Fruit fly (Drosophila melanogaster): ENCODE data around the gene CG7794.
A peak's percentile ranks its signal among the peaks of the same experiment; 100 is the strongest.

CG7794 gene

DNA sequence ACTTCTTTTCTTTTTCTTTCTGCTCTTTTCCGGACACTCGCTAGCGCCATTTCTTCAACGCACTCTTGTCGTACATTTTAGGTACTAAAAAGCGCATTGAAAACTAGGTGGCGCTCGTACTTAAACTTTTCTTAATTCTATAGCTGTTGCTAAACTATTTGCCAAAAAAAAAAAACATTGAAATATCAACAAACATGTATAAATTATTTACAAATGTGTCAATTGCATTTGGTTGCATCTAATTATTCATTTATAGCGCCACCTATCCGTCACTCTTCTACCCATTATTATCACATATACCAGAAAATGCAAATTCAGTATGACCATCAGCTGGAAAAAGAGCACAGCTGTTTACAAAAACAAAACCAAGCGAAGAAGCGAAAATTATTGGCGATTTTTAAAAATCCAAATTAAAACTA, 2.2 kb upstream of the CG7794 start, which contains the start of gene CG7785:
CG7785 (plus strand) TSS at position 340 of the 419 bp plus-strand sequence.
- TF ChIP-seq CG17806 (tag; optimal IDR thresholded peaks at IDR 0.05) (no peak), CG8159 (tag; optimal IDR thresholded peaks at IDR 0.05) (peak; percentile 20), CG13204 (GFP tag; optimal IDR thresholded peaks at IDR 0.05) (no peak), D1 (tag; optimal IDR thresholded peaks at IDR 0.05) (peak; percentile 41), CG12605 (GFP tag; IDR thresholded peaks at IDR 0.05) (no peak), CG15710 (tag; optimal IDR thresholded peaks at IDR 0.05) (peak; percentile 36), CG34367 (tag; optimal IDR thresholded peaks at IDR 0.05) (peak; percentile 40), CG10348 (GFP tag; IDR thresholded peaks at IDR 0.05) (no peak), Ets98B (GFP tag; IDR thresholded peaks at IDR 0.05) (no peak), CG4496 (GFP tag; IDR thresholded peaks at IDR 0.05) (no peak), CG14655 (GFP tag; optimal IDR thresholded peaks at IDR 0.05) (no peak), Pif1B (GFP tag; optimal IDR thresholded peaks at IDR 0.05) (no peak), CG8301 (tag; optimal IDR thresholded peaks at IDR 0.05) (no peak), CG32121 (GFP tag; IDR thresholded peaks at IDR 0.05) (no peak), EcR (GFP tag; optimal IDR thresholded peaks at IDR 0.05) (no peak), rn (GFP tag; IDR thresholded peaks at IDR 0.05) (no peak), Snoo (tag; optimal IDR thresholded peaks at IDR 0.05) (peak; percentile 48), CG9948 (tag; optimal IDR thresholded peaks at IDR 0.05) (no peak), gl (tag; optimal IDR thresholded peaks at IDR 0.05) (no peak), fd96Ca (GFP tag; IDR thresholded peaks at IDR 0.05) (no peak), Pif1A (GFP tag; optimal IDR thresholded peaks at IDR 0.05) (peak; percentile 18)

DNA sequence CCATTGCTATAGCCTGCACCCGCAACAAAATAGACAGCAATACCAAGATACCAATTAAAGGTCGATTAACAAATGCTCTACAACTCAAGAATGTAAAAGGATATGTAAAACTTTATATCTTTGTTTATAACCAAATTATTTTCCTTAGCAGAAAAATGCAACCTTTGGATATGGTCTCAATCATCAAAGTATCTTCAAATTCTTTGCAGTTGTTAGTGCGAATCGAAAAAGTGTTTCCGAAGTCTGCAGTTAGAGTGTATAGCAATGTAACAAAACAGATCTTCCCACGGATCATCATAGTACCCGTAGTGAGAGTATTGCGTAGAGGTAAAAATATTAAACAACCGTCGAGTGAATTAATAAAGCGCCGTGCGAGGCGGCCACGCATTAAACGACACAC, 3.0 kb downstream of the CG7794 start:
- TF ChIP-seq CG17806 (tag; optimal IDR thresholded peaks at IDR 0.05): peak; percentile 19
- peak; percentile 37 for TF ChIP-seq CG8159 (tag; optimal IDR thresholded peaks at IDR 0.05)
- no peak for TF ChIP-seq CG12605 (GFP tag; IDR thresholded peaks at IDR 0.05)
- TF ChIP-seq CG9948 (tag; optimal IDR thresholded peaks at IDR 0.05): peak; percentile 24
- peak; percentile 21 for TF ChIP-seq CG14655 (GFP tag; optimal IDR thresholded peaks at IDR 0.05)
- TF ChIP-seq CG13204 (GFP tag; optimal IDR thresholded peaks at IDR 0.05): no peak
- 0 out of 3 replicates have a peak, but pooled peaks have one; percentile 14 for TF ChIP-seq fd96Ca (GFP tag; IDR thresholded peaks at IDR 0.05)

dm6 chr3R:18027307-18027706, 3.8 kb downstream of the CG7794 start:
- TF ChIP-seq EcR (GFP tag; optimal IDR thresholded peaks at IDR 0.05) (no peak), fd96Ca (GFP tag; IDR thresholded peaks at IDR 0.05) (no peak), Pif1A (GFP tag; optimal IDR thresholded peaks at IDR 0.05) (no peak), D1 (tag; optimal IDR thresholded peaks at IDR 0.05) (peak; percentile 24), CG9948 (tag; optimal IDR thresholded peaks at IDR 0.05) (peak; percentile 59), rn (GFP tag; IDR thresholded peaks at IDR 0.05) (no peak), CG10348 (GFP tag; IDR thresholded peaks at IDR 0.05) (no peak), Ets98B (GFP tag; IDR thresholded peaks at IDR 0.05) (no peak), CG17806 (tag; optimal IDR thresholded peaks at IDR 0.05) (peak; percentile 49), CG4496 (GFP tag; IDR thresholded peaks at IDR 0.05) (no peak), CG13204 (GFP tag; optimal IDR thresholded peaks at IDR 0.05) (no peak), CG8159 (tag; optimal IDR thresholded peaks at IDR 0.05) (peak; percentile 56), CG34367 (tag; optimal IDR thresholded peaks at IDR 0.05) (peak; percentile 17), Snoo (tag; optimal IDR thresholded peaks at IDR 0.05) (no peak), CG15710 (tag; optimal IDR thresholded peaks at IDR 0.05) (peak; percentile 36), CG8301 (tag; optimal IDR thresholded peaks at IDR 0.05) (peak; percentile 4), CG14655 (GFP tag; optimal IDR thresholded peaks at IDR 0.05) (peak; percentile 59), gl (tag; optimal IDR thresholded peaks at IDR 0.05) (no peak), CG32121 (GFP tag; IDR thresholded peaks at IDR 0.05) (no peak), CG12605 (GFP tag; IDR thresholded peaks at IDR 0.05) (no peak), Pif1B (GFP tag; optimal IDR thresholded peaks at IDR 0.05) (no peak)

dm6 chr3R:18027789-18028188, 4.3 kb downstream of the CG7794 start:
- TF ChIP-seq CG8301 (tag; optimal IDR thresholded peaks at IDR 0.05) (no peak), Ets98B (GFP tag; IDR thresholded peaks at IDR 0.05) (no peak), Pif1A (GFP tag; optimal IDR thresholded peaks at IDR 0.05) (no peak), Pif1B (GFP tag; optimal IDR thresholded peaks at IDR 0.05) (no peak), CG9948 (tag; optimal IDR thresholded peaks at IDR 0.05) (no peak), gl (tag; optimal IDR thresholded peaks at IDR 0.05) (no peak), CG10348 (GFP tag; IDR thresholded peaks at IDR 0.05) (no peak), CG8159 (tag; optimal IDR thresholded peaks at IDR 0.05) (no peak)

- TF ChIP-seq CG4496 (GFP tag; IDR thresholded peaks at IDR 0.05) (0 out of 3 replicates have a peak, but pooled peaks have one; percentile 29), CG13204 (GFP tag; optimal IDR thresholded peaks at IDR 0.05) (no peak)
Measured at dm6 chr3R:18029105-18029504, 5.6 kb downstream of the CG7794 start.

- TF ChIP-seq CG9948 (tag; optimal IDR thresholded peaks at IDR 0.05): no peak
- no peak for TF ChIP-seq CG10348 (GFP tag; IDR thresholded peaks at IDR 0.05)
- TF ChIP-seq CG34367 (tag; optimal IDR thresholded peaks at IDR 0.05): no peak
- no peak for TF ChIP-seq fd96Ca (GFP tag; IDR thresholded peaks at IDR 0.05)
- no peak for TF ChIP-seq CG8159 (tag; optimal IDR thresholded peaks at IDR 0.05)
- TF ChIP-seq Ets98B (GFP tag; IDR thresholded peaks at IDR 0.05): no peak
- no peak for TF ChIP-seq rn (GFP tag; IDR thresholded peaks at IDR 0.05)
- TF ChIP-seq CG15710 (tag; optimal IDR thresholded peaks at IDR 0.05): no peak
- no peak for TF ChIP-seq CG8301 (tag; optimal IDR thresholded peaks at IDR 0.05)
- no peak for TF ChIP-seq Pif1B (GFP tag; optimal IDR thresholded peaks at IDR 0.05)
- no peak for TF ChIP-seq CG32121 (GFP tag; IDR thresholded peaks at IDR 0.05)
- TF ChIP-seq CG17806 (tag; optimal IDR thresholded peaks at IDR 0.05): no peak
- no peak for TF ChIP-seq Snoo (tag; optimal IDR thresholded peaks at IDR 0.05)
- TF ChIP-seq EcR (GFP tag; optimal IDR thresholded peaks at IDR 0.05): no peak
- TF ChIP-seq CG12605 (GFP tag; IDR thresholded peaks at IDR 0.05): no peak
- no peak for TF ChIP-seq gl (tag; optimal IDR thresholded peaks at IDR 0.05)
- no peak for TF ChIP-seq CG13204 (GFP tag; optimal IDR thresholded peaks at IDR 0.05)
Measured at dm6 chr3R:18043579-18043978, 20.1 kb downstream of the CG7794 start.

All from whole organism, pupa.